Worm (Caenorhabditis elegans) whole organism, young adult: ENCODE data around the gene wdr-37.

Experiments used
- B0019.2 ChIP-seq: fragments of 200-800 bp; sonication (Bioruptor generic); conservative IDR thresholded peaks from 2 replicates; pipeline ENCODE4 v1.3.6; 2022; ENCODE audit warnings: missing genetic modification reagents, missing genetic modification characterization, missing compliant biosample characterization
- B0035.1 ChIP-seq: sonication (generic microtip); optimal IDR thresholded peaks from 2 replicates; lab custom pipeline; 2016; ENCODE audit warnings: missing genetic modification characterization, mild to moderate bottlenecking, missing compliant biosample characterization, missing genotype, missing genetic modification reagents
- C06A6.2 ChIP-seq: fragments of 200-800 bp; sonication (Bioruptor generic); conservative IDR thresholded peaks from 2 replicates; pipeline ENCODE4 v1.3.6; 2022; ENCODE audit warnings: missing genetic modification characterization, missing compliant biosample characterization
- C17E4.6 ChIP-seq: fragments of 200-800 bp; sonication (Bioruptor generic); IDR thresholded peaks from 2 replicates; pipeline ENCODE4 v1.3.6; 2022; ENCODE audit warnings: missing genetic modification reagents, missing genetic modification characterization, missing compliant biosample characterization
- F10E7.11 ChIP-seq: sonication (generic microtip); optimal IDR thresholded peaks from 2 replicates; lab custom pipeline; 2017; ENCODE audit warnings: mild to moderate bottlenecking, missing genetic modification characterization, moderate library complexity, missing compliant biosample characterization
- F33H1.4 ChIP-seq: fragments of 200-800 bp; sonication (Bioruptor generic); IDR thresholded peaks from 2 replicates; pipeline ENCODE4 v1.3.6; 2022; ENCODE audit warnings: missing genetic modification reagents, missing genetic modification characterization, missing compliant biosample characterization
- Y53F4B.3 ChIP-seq: fragments of 200-800 bp; sonication (Bioruptor generic); IDR thresholded peaks from 2 replicates; pipeline ENCODE4 v1.3.6; 2022; ENCODE audit warnings: missing genetic modification reagents, missing genetic modification characterization, missing compliant biosample characterization
- Y53G8AR.9 ChIP-seq: fragments of 200-800 bp; sonication (Bioruptor generic); conservative IDR thresholded peaks from 2 replicates; pipeline ENCODE4 v1.3.6; 2022; ENCODE audit warnings: missing genetic modification reagents, missing genetic modification characterization, missing compliant biosample characterization
- Y79H2A.3 ChIP-seq: fragments of 200-800 bp; sonication (Bioruptor generic); conservative IDR thresholded peaks from 2 replicates; pipeline ENCODE4 v1.3.6; 2022; ENCODE audit warnings: missing genetic modification reagents, missing genetic modification characterization, missing compliant biosample characterization
- Y95B8A.8 ChIP-seq: fragments of 200-800 bp; sonication (Bioruptor generic); IDR thresholded peaks from 2 replicates; pipeline ENCODE4 v1.3.6; 2022; ENCODE audit warnings: missing genetic modification reagents, missing genetic modification characterization, missing compliant biosample characterization
- athp-1 ChIP-seq: sonication (generic microtip); optimal IDR thresholded peaks from 2 replicates; lab custom pipeline; 2017; ENCODE audit warnings: mild to moderate bottlenecking, missing genetic modification characterization, missing compliant biosample characterization
- egl-44 ChIP-seq: fragments of 200-800 bp; sonication (Bioruptor generic); IDR thresholded peaks from 2 replicates; pipeline ENCODE4 v1.3.6; 2022; ENCODE audit warnings: missing genetic modification reagents, missing genetic modification characterization, missing compliant biosample characterization
- hmg-1.2 ChIP-seq: fragments of 200-800 bp; sonication (Bioruptor generic); IDR thresholded peaks from 2 replicates; pipeline ENCODE4 v1.3.6; 2022; ENCODE audit warnings: missing genetic modification reagents, missing genetic modification characterization, missing compliant biosample characterization
- hmg-20 ChIP-seq: fragments of 200-800 bp; sonication (Bioruptor generic); IDR thresholded peaks from 2 replicates; pipeline ENCODE4 v1.3.6; 2022; ENCODE audit warnings: missing genetic modification reagents, missing genetic modification characterization, missing compliant biosample characterization
- hsf-1 ChIP-seq: fragments of 200-800 bp; sonication (Bioruptor generic); IDR thresholded peaks from 2 replicates; pipeline ENCODE4 v1.3.6; 2022; ENCODE audit warnings: missing genetic modification reagents, missing genetic modification characterization, missing compliant biosample characterization
- let-526 ChIP-seq: fragments of 200-800 bp; sonication (Bioruptor generic); IDR thresholded peaks from 2 replicates; pipeline ENCODE4 v1.3.6; 2022; ENCODE audit warnings: missing genetic modification reagents, missing genetic modification characterization, missing compliant biosample characterization
- lin-40 ChIP-seq: sonication (generic microtip); optimal IDR thresholded peaks from 2 replicates; lab custom pipeline; 2016; ENCODE audit warnings: missing genetic modification characterization, mild to moderate bottlenecking, missing compliant biosample characterization, missing genotype, missing genetic modification reagents
- madf-10 ChIP-seq: sonication (generic microtip); optimal IDR thresholded peaks from 2 replicates; lab custom pipeline; 2016; ENCODE audit warnings: mild to moderate bottlenecking, missing genetic modification characterization, missing compliant biosample characterization
- mel-28 ChIP-seq: sonication (generic microtip); optimal IDR thresholded peaks from 2 replicates; lab custom pipeline; 2016; ENCODE audit warnings: borderline replicate concordance, mild to moderate bottlenecking, missing genetic modification characterization, missing compliant biosample characterization
- nhr-90 ChIP-seq: sonication (generic microtip); optimal IDR thresholded peaks from 2 replicates; lab custom pipeline; 2016; ENCODE audit warnings: missing genotype, mild to moderate bottlenecking, missing genetic modification characterization, missing compliant biosample characterization
- repo-1 ChIP-seq: sonication (generic microtip); optimal IDR thresholded peaks from 2 replicates; lab custom pipeline; 2017; ENCODE audit warnings: mild to moderate bottlenecking, missing genetic modification characterization, missing compliant biosample characterization
- tlf-1 ChIP-seq: fragments of 200-800 bp; sonication (Bioruptor generic); optimal IDR thresholded peaks from 2 replicates; lab custom pipeline; 2018; ENCODE audit warnings: mild to moderate bottlenecking, missing genetic modification characterization, missing compliant biosample characterization
- zim-3 ChIP-seq: sonication (generic microtip); optimal IDR thresholded peaks from 2 replicates; lab custom pipeline; 2017; ENCODE audit warnings: mild to moderate bottlenecking, missing genetic modification characterization, moderate library complexity, missing compliant biosample characterization
- ztf-28 ChIP-seq: fragments of 200-800 bp; sonication (Bioruptor generic); IDR thresholded peaks from 2 replicates; pipeline ENCODE4 v1.3.6; 2022; ENCODE audit warnings: missing genetic modification reagents, missing genetic modification characterization, missing compliant biosample characterization

wdr-37 gene

ce11 chrIII:5550844-5551243, 49.0 kb downstream of the wdr-37 start (continued):
- TF ChIP-seq ztf-28 (GFP tag; lab: Robert Waterston, UW) (no peak), Y53F4B.3 (GFP tag; lab: Robert Waterston, UW) (no peak), C17E4.6 (no peak), athp-1 (tag; lab: Kevin White, UChicago) (no peak), nhr-90 (tag; lab: Kevin White, UChicago) (peak; percentile 48), hmg-20 (GFP tag; lab: Robert Waterston, UW) (no peak), lin-40 (peak; percentile 29), Y95B8A.8 (GFP tag; lab: Robert Waterston, UW) (peak; percentile 78; the same call in 1 of the 2 replicates), let-526 (0 out of 2 replicates have a peak, but pooled peaks have one; percentile 56), Y53G8AR.9 (GFP tag; lab: Robert Waterston, UW) (peak; percentile 63; the same call in 1 of the 2 replicates), egl-44 (GFP tag; lab: Robert Waterston, UW) (no peak), hmg-1.2 (GFP tag; lab: Robert Waterston, UW) (no peak), repo-1 (tag; lab: Kevin White, UChicago) (peak; percentile 39), F33H1.4 (GFP tag; lab: Robert Waterston, UW) (0 out of 2 replicates have a peak, but pooled peaks have one; percentile 4), tlf-1 (GFP tag; lab: Kevin White, UChicago) (peak; percentile 64), madf-10 (peak; percentile 43), B0019.2 (GFP tag; lab: Robert Waterston, UW) (no peak), mel-28 (tag; lab: Kevin White, UChicago) (peak; percentile 47), B0035.1 (tag; lab: Kevin White, UChicago) (peak; percentile 9), Y79H2A.3 (GFP tag; lab: Robert Waterston, UW) (peak; percentile 42; the same call in 1 of the 2 replicates)

- TF ChIP-seq zim-3 (tag; lab: Kevin White, UChicago) (no peak), hsf-1 (GFP tag; lab: Robert Waterston, UW) (no peak), C06A6.2 (GFP tag; lab: Robert Waterston, UW) (no peak), F10E7.11 (no peak)
Observed at ce11 chrIII:5550193-5550592, 49.7 kb downstream of the wdr-37 start.
